Worm (Caenorhabditis elegans): ENCODE results near the gene F33C8.4.

- no peak for TF ChIP-seq flt-1 (GFP tag; IDR thresholded peaks at IDR 0.05)
- no peak for TF ChIP-seq T22C8.4 (GFP tag; IDR thresholded peaks at IDR 0.05)
- no peak for TF ChIP-seq ref-1 (GFP tag; conservative IDR thresholded peaks at IDR 0.05)
- TF ChIP-seq med-1 (GFP tag; optimal IDR thresholded peaks at IDR 0.05; ENCODE audit: insufficient read depth) = no peak
- no peak for TF ChIP-seq ztf-29 (GFP tag; IDR thresholded peaks at IDR 0.05)
- TF ChIP-seq cog-1 (tag; optimal IDR thresholded peaks at IDR 0.05) = no peak
Measured at ce11 chrX:14699866-14700265, 32.2 kb upstream of the F33C8.4 start, which contains the start of gene hch-1.
